Worm (Caenorhabditis elegans) whole organism, young adult: ENCODE measurements around the gene clec-127.

Experiments
- B0336.3 ChIP-seq: fragments of 200-800 bp; sonication (Bioruptor generic); IDR thresholded peaks from 2 replicates; pipeline ENCODE4 v1.3.6; 2022; ENCODE audit warnings: missing genetic modification characterization, missing compliant biosample characterization
- F22D6.2 ChIP-seq: sonication (generic microtip); optimal IDR thresholded peaks from 2 replicates; lab custom pipeline; 2016; ENCODE audit warnings: mild to moderate bottlenecking, missing genetic modification characterization, missing compliant biosample characterization
- F37B4.10 ChIP-seq: fragments of 200-800 bp; sonication (Bioruptor generic); IDR thresholded peaks from 2 replicates; pipeline ENCODE4 v1.3.6; 2022; ENCODE audit warnings: missing genetic modification characterization, missing compliant biosample characterization
- Y53F4B.3 ChIP-seq: fragments of 200-800 bp; sonication (Bioruptor generic); IDR thresholded peaks from 2 replicates; pipeline ENCODE4 v1.3.6; 2022; ENCODE audit warnings: missing genetic modification reagents, missing genetic modification characterization, missing compliant biosample characterization
- Y53G8AR.9 ChIP-seq: fragments of 200-800 bp; sonication (Bioruptor generic); conservative IDR thresholded peaks from 2 replicates; pipeline ENCODE4 v1.3.6; 2022; ENCODE audit warnings: missing genetic modification reagents, missing genetic modification characterization, missing compliant biosample characterization
- Y56A3A.18 ChIP-seq: fragments of 200-800 bp; sonication (Bioruptor generic); IDR thresholded peaks from 2 replicates; pipeline ENCODE4 v1.3.6; 2022; ENCODE audit warnings: missing genetic modification reagents, missing genetic modification characterization, missing compliant biosample characterization
- Y79H2A.3 ChIP-seq: fragments of 200-800 bp; sonication (Bioruptor generic); conservative IDR thresholded peaks from 2 replicates; pipeline ENCODE4 v1.3.6; 2022; ENCODE audit warnings: missing genetic modification reagents, missing genetic modification characterization, missing compliant biosample characterization
- aptf-2 ChIP-seq: fragments of 200-800 bp; sonication (Bioruptor generic); conservative IDR thresholded peaks from 2 replicates; pipeline ENCODE4 v1.3.6; 2022; ENCODE audit warnings: missing genetic modification reagents, missing genetic modification characterization, missing compliant biosample characterization
- athp-1 ChIP-seq: sonication (generic microtip); optimal IDR thresholded peaks from 2 replicates; lab custom pipeline; 2017; ENCODE audit warnings: mild to moderate bottlenecking, missing genetic modification characterization, missing compliant biosample characterization
- attf-5 ChIP-seq: fragments of 200-800 bp; sonication (Bioruptor generic); optimal IDR thresholded peaks from 2 replicates; lab custom pipeline; 2018; ENCODE audit warnings: mild to moderate bottlenecking, missing genetic modification characterization, missing compliant biosample characterization
- bed-1 ChIP-seq: fragments of 200-800 bp; sonication (Bioruptor generic); IDR thresholded peaks from 2 replicates; pipeline ENCODE4 v1.3.6; 2022; ENCODE audit warnings: missing genetic modification reagents, missing genetic modification characterization, missing compliant biosample characterization
- cebp-1 ChIP-seq, 2 experiments: fragments of 200-800 bp in 1 of 2; sonication (Bioruptor generic) in 1 of 2; sonication (generic microtip) in 1 of 2; IDR thresholded peaks in 1 of 2; optimal IDR thresholded peaks in 1 of 2; 2 replicates each; pipeline versions ENCODE4 v1.3.6 to Lab custom; 2017 to 2022; ENCODE audit warnings: missing compliant biosample characterization in 2 of 2, missing genetic modification characterization in 2 of 2, mild to moderate bottlenecking in 1 of 2, missing genetic modification reagents in 1 of 2, moderate library complexity in 1 of 2
- cebp-2 ChIP-seq: fragments of 200-800 bp; sonication (Bioruptor generic); IDR thresholded peaks from 2 replicates; pipeline ENCODE4 v1.3.6; 2022; ENCODE audit warnings: missing genetic modification characterization, missing compliant biosample characterization
- ceh-58 ChIP-seq: fragments of 200-800 bp; sonication (Bioruptor generic); IDR thresholded peaks from 2 replicates; pipeline ENCODE4 v1.3.6; 2022; ENCODE audit warnings: missing genetic modification characterization, missing compliant biosample characterization
- dpff-1 ChIP-seq: sonication (generic microtip); optimal IDR thresholded peaks from 2 replicates; lab custom pipeline; 2017; ENCODE audit warnings: mild to moderate bottlenecking, missing genetic modification characterization, missing compliant biosample characterization
- gei-17 ChIP-seq: fragments of 200-800 bp; sonication (Bioruptor generic); optimal IDR thresholded peaks from 2 replicates; lab custom pipeline; 2018; ENCODE audit warnings: mild to moderate bottlenecking, missing genetic modification characterization, missing compliant biosample characterization
- lag-1 ChIP-seq: fragments of 200-800 bp; sonication (Bioruptor generic); IDR thresholded peaks from 2 replicates; pipeline ENCODE4 v1.3.6; 2022; ENCODE audit warnings: missing genetic modification reagents, missing genetic modification characterization, missing compliant biosample characterization
- lin-35 ChIP-seq, 3 experiments: fragments of 150-350 bp in 2 of 3; sonication (generic microtip) in 1 of 3; optimal IDR thresholded peaks; 2 replicates each; lab custom pipeline; 2014 to 2018; ENCODE audit warnings: missing biosample characterization in 3 of 3, missing genetic modification characterization in 3 of 3, missing genetic modification reagents in 3 of 3
- lin-54 ChIP-seq: fragments of 200-800 bp; sonication (Bioruptor generic); optimal IDR thresholded peaks from 2 replicates; lab custom pipeline; 2018; ENCODE audit warnings: mild to moderate bottlenecking, missing genetic modification characterization, missing compliant biosample characterization
- madf-10 ChIP-seq: sonication (generic microtip); optimal IDR thresholded peaks from 2 replicates; lab custom pipeline; 2016; ENCODE audit warnings: mild to moderate bottlenecking, missing genetic modification characterization, missing compliant biosample characterization
- madf-8 ChIP-seq: fragments of 200-800 bp; sonication (Bioruptor generic); conservative IDR thresholded peaks from 2 replicates; pipeline ENCODE4 v1.3.6; 2022; ENCODE audit warnings: missing genetic modification reagents, missing genetic modification characterization, missing compliant biosample characterization
- mcd-1 ChIP-seq: fragments of 200-800 bp; sonication (Bioruptor generic); IDR thresholded peaks from 2 replicates; pipeline ENCODE4 v1.3.6; 2022; ENCODE audit warnings: missing genetic modification reagents, missing genetic modification characterization, missing compliant biosample characterization
- mel-28 ChIP-seq: sonication (generic microtip); optimal IDR thresholded peaks from 2 replicates; lab custom pipeline; 2016; ENCODE audit warnings: borderline replicate concordance, mild to moderate bottlenecking, missing genetic modification characterization, missing compliant biosample characterization
- nfya-1 ChIP-seq: sonication (generic microtip); optimal IDR thresholded peaks from 2 replicates; lab custom pipeline; 2017; ENCODE audit warnings: antibody characterized with exemption, missing compliant biosample characterization, missing genetic modification characterization, borderline replicate concordance; ENCODE audit not compliant: insufficient read depth
- nfyb-1 ChIP-seq: fragments of 200-800 bp; sonication (Bioruptor generic); IDR thresholded peaks from 2 replicates; pipeline ENCODE4 v1.3.6; 2022; ENCODE audit warnings: missing genetic modification reagents, missing genetic modification characterization, missing compliant biosample characterization
- nhr-120 ChIP-seq: fragments of 200-800 bp; sonication (Bioruptor generic); IDR thresholded peaks from 2 replicates; pipeline ENCODE4 v1.3.6; 2022; ENCODE audit warnings: missing genetic modification characterization, missing compliant biosample characterization
- nhr-27 ChIP-seq: fragments of 200-800 bp; sonication (Bioruptor generic); optimal IDR thresholded peaks from 2 replicates; lab custom pipeline; 2018; ENCODE audit warnings: mild to moderate bottlenecking, missing genetic modification characterization, moderate library complexity, missing compliant biosample characterization
- rcor-1 ChIP-seq: fragments of 200-800 bp; sonication (Bioruptor generic); IDR thresholded peaks from 2 replicates; pipeline ENCODE4 v1.3.6; 2022; ENCODE audit warnings: missing genetic modification reagents, missing genetic modification characterization, missing compliant biosample characterization
- snpc-1.1 ChIP-seq: sonication (generic microtip); optimal IDR thresholded peaks from 2 replicates; lab custom pipeline; 2017; ENCODE audit warnings: missing genetic modification characterization, mild to moderate bottlenecking, missing compliant biosample characterization, antibody characterized with exemption, moderate library complexity, missing genotype, missing genetic modification reagents; ENCODE audit not compliant: insufficient read depth
- tbp1 ChIP-seq: fragments of 200-800 bp; sonication (Bioruptor generic); optimal IDR thresholded peaks from 2 replicates; lab custom pipeline; 2018; ENCODE audit warnings: mild to moderate bottlenecking, missing genetic modification characterization, missing compliant biosample characterization
- tlf-1 ChIP-seq: fragments of 200-800 bp; sonication (Bioruptor generic); optimal IDR thresholded peaks from 2 replicates; lab custom pipeline; 2018; ENCODE audit warnings: mild to moderate bottlenecking, missing genetic modification characterization, missing compliant biosample characterization
- unc-62 ChIP-seq: fragments of 150-350 bp; optimal IDR thresholded peaks from 2 replicates; lab custom pipeline; 2014; ENCODE audit warnings: missing biosample characterization, missing genetic modification reagents, missing genetic modification characterization
- ztf-25 ChIP-seq: fragments of 200-800 bp; sonication (Bioruptor generic); IDR thresholded peaks from 2 replicates; pipeline ENCODE4 v1.3.6; 2022; ENCODE audit warnings: missing genetic modification reagents, missing genetic modification characterization, missing compliant biosample characterization
- ztf-28 ChIP-seq: fragments of 200-800 bp; sonication (Bioruptor generic); IDR thresholded peaks from 2 replicates; pipeline ENCODE4 v1.3.6; 2022; ENCODE audit warnings: missing genetic modification reagents, missing genetic modification characterization, missing compliant biosample characterization
- ztf-3 ChIP-seq: fragments of 200-800 bp; sonication (Bioruptor generic); optimal IDR thresholded peaks from 2 replicates; lab custom pipeline; 2018; ENCODE audit warnings: mild to moderate bottlenecking, missing genetic modification characterization, missing compliant biosample characterization
- ztf-6 ChIP-seq: fragments of 200-800 bp; sonication (Bioruptor generic); IDR thresholded peaks from 2 replicates; pipeline ENCODE4 v1.3.6; 2022; ENCODE audit warnings: missing genetic modification reagents, missing genetic modification characterization, missing compliant biosample characterization

Gene clec-127

DNA sequence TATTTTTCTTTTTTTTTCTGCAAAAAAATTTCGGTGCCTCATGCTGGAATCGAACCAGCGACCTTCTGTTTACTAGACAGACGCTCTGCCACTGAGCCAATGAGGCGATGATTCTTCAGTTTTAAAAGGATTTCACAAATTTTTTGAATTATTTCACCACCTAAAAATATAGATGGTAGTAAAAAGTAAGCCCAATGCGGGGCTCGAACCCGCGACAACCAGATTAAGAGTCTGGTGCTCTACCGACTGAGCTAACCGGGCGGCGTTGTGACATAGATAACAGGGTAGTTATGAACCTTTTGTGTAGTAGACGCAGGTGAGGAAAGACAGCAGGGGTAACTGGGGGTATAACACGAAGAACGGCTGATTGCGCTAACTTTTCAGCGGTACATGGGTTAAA is 1.4 kb downstream of the clec-127 start (continued):
- TF ChIP-seq nhr-120 (GFP tag; lab: Robert Waterston, UW) (0 out of 2 replicates have a peak, but pooled peaks have one; percentile 18), gei-17 (GFP tag; lab: Kevin White, UChicago) (peak; percentile 2)

DNA sequence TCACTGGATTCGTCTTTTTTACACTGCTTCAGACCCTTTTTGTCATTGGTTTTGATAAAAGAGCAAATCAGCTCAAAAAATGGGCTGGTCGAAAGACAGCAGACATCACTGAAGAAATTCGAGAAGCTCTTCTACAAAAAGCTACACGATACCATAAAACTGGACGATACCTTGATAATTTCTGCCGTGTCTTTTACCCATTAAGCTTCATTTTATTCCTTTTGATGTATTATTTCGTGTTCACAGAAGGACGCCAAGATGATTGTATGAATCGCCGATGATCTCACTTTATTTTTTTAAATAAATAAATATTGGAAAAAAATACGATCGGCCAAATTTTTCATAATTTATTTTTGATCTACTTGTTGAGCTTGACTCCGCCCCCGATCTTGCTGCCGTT is 2.0 kb downstream of the clec-127 start:
- TF ChIP-seq Y53F4B.3 (no peak), Y53G8AR.9 (no peak), nhr-27 (tag; lab: Kevin White, UChicago) (no peak), lag-1 (GFP tag; lab: Robert Waterston, UW) (no peak), tbp1 (GFP tag; lab: Kevin White, UChicago) (no peak), B0336.3 (GFP tag; lab: Robert Waterston, UW) (no peak), ztf-6 (GFP tag; lab: Robert Waterston, UW) (no peak), ztf-25 (GFP tag; lab: Robert Waterston, UW) (no peak), rcor-1 (GFP tag; lab: Robert Waterston, UW) (no peak), mel-28 (tag; lab: Kevin White, UChicago) (no peak), ceh-58 (no peak), bed-1 (GFP tag; lab: Robert Waterston, UW) (no peak), tlf-1 (no peak), ztf-3 (no peak), Y79H2A.3 (no peak), madf-8 (GFP tag; lab: Robert Waterston, UW) (no peak), F22D6.2 (tag; lab: Kevin White, UChicago) (no peak), cebp-1 (GFP tag; IDR thresholded peaks at IDR 0.05; lab: Robert Waterston, UW) (no peak), cebp-1 (tag; optimal IDR thresholded peaks at IDR 0.05; lab: Kevin White, UChicago) (no peak)
- TF ChIP-seq, all 124 proteins: peak for 0

DNA sequence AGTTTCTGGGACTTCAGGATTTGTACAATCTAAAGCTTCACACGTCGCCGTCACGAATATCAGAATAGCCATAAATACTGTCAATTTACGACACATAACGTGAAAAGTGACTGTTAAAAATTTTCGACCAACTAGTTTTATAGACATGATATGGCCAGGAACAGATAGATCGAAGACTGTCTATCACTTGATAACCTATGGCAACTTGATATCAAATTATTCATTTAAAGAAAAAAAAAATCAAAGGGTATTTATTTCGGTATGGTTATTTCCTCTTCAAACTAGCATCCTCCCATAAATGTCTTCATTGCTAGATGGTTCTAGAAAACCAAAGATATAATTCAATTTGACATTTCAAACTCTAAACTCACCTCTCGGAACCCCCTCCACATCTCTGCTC is 6.6 kb downstream of the clec-127 start, which contains the start of gene W10G11.3:
Gene W10G11.3 (minus strand): TSS at position 101 of the 400 bp plus-strand sequence.
- no peak for TF ChIP-seq Y56A3A.18
- 0 out of 2 replicates have a peak, but pooled peaks have one; percentile 31 for TF ChIP-seq lag-1 (GFP tag; lab: Robert Waterston, UW)

DNA sequence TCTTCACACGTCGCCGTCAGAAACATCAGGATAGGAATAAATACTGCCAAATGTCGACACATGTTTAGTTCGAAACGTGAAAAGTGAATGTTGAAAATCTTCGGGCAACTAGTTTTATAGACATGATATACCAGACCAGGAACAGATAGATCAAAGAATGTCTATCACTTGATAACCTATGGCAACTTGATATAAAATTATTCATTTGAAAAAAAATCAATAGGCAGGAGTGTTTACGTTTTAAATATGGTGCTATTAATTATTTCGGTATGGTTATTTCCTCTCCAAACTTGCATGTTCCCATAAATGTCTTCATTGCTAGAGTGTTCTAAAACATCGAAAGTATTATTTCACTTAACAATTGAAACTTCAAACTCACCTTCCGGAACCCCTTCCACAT is 7.5 kb downstream of the clec-127 start, which contains the start of gene W10G11.2:
Gene W10G11.2 (minus strand): TSS at position 101 of the 400 bp plus-strand sequence.
- TF ChIP-seq aptf-2, result no peak
- TF ChIP-seq dpff-1 (tag; lab: Kevin White, UChicago), result no peak
- TF ChIP-seq lin-54, result no peak
- no peak for TF ChIP-seq ztf-28
- TF ChIP-seq ztf-25 (GFP tag; lab: Robert Waterston, UW), result no peak
- TF ChIP-seq nhr-120 (GFP tag; lab: Robert Waterston, UW), result no peak
- no peak for TF ChIP-seq mcd-1
- no peak for TF ChIP-seq cebp-2 (GFP tag; lab: Robert Waterston, UW)
- TF ChIP-seq athp-1 (tag; lab: Kevin White, UChicago), result no peak
- TF ChIP-seq nfyb-1 (GFP tag; lab: Robert Waterston, UW), result no peak
- no peak for TF ChIP-seq madf-10 (tag; lab: Kevin White, UChicago)
- TF ChIP-seq mel-28 (tag; lab: Kevin White, UChicago), result no peak
- no peak for TF ChIP-seq unc-62 (GFP tag; lab: Kevin White, UChicago)
- no peak for TF ChIP-seq F37B4.10 (GFP tag; lab: Robert Waterston, UW)
- no peak for TF ChIP-seq tbp1 (GFP tag; lab: Kevin White, UChicago)
- no peak for TF ChIP-seq bed-1 (GFP tag; lab: Robert Waterston, UW)
- TF ChIP-seq nfya-1 (tag; lab: Kevin White, UChicago), result no peak
- no peak for TF ChIP-seq lin-35 (GFP tag; optimal IDR thresholded peaks at IDR 0.05; lab: Kevin White, UChicago)
- TF ChIP-seq attf-5 (GFP tag; lab: Kevin White, UChicago), result no peak
- no peak for TF ChIP-seq snpc-1.1 (tag; lab: Kevin White, UChicago)
